Fruit fly (Drosophila melanogaster): ENCODE measurements around the gene Las.

Gene Las

DNA sequence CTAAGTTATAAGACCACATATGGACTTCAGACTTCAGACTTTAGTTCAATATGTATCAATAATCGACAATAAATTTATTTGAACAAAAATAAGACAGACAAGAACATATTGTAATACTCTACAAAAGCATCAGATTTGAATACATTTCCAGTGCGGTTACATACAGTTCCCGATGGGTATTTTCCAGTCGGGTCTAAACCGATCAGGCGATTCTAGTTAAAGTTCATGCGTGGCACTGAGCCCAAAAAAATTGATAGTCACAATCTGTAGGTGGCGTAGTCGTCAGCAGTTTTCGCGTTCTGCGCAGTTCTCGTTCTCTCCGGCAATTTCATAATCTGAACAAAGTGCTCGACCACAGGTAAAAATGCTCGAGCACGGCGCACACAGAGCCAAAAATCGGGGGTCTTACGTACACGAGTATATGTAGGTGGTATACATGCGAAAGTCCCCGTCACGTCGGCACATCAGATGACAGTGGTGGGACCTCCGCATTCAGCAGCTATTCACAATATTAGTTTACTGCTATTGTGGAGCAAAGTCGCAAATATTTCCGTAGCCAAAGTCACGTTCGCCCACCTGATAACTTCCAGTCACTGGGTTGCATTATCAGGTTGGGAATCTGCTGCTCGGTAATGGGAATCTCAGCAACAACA lies 36.8 kb downstream of the Las start (continued):
- TF ChIP-seq scrt (GFP tag; optimal IDR thresholded peaks at IDR 0.05) (no peak), gsb (GFP tag; IDR thresholded peaks at IDR 0.05) (0 out of 2 replicates have a peak, but pooled peaks have one; percentile 21), sim (GFP tag; IDR thresholded peaks at IDR 0.05) (no peak), CG1529 (GFP tag; optimal IDR thresholded peaks at IDR 0.05) (no peak), CG17612 (GFP tag; IDR thresholded peaks at IDR 0.05) (no peak), CG11093 (GFP tag; IDR thresholded peaks at IDR 0.05) (no peak), Sox100B (GFP tag; optimal IDR thresholded peaks at IDR 0.05) (peak; percentile 13), HHEX (GFP tag; optimal IDR thresholded peaks at IDR 0.05) (no peak), Ets97D (GFP tag; optimal IDR thresholded peaks at IDR 0.05) (peak; percentile 11), Hr78 (GFP tag; optimal IDR thresholded peaks at IDR 0.05) (no peak), Dref (GFP tag; IDR thresholded peaks at IDR 0.05) (0 out of 2 replicates have a peak, but pooled peaks have one; percentile 15), Nf-YC (tag; optimal IDR thresholded peaks at IDR 0.05) (peak; percentile 33), CG11695 (GFP tag; IDR thresholded peaks at IDR 0.05) (peak; percentile 46; the same call in 1 of the 3 replicates), twi (tag; optimal IDR thresholded peaks at IDR 0.05) (no peak), gt (GFP tag; IDR thresholded peaks at IDR 0.05) (no peak), slou (GFP tag; optimal IDR thresholded peaks at IDR 0.05) (no peak), Ets65A (GFP tag) (peak; percentile 31), Kr (GFP tag; optimal IDR thresholded peaks at IDR 0.05) (no peak), phol (tag; optimal IDR thresholded peaks at IDR 0.05) (peak; percentile 9), CG14710 (tag; optimal IDR thresholded peaks at IDR 0.05) (no peak), CG16779 (GFP tag; IDR thresholded peaks at IDR 0.05) (no peak), kay (GFP tag; optimal IDR thresholded peaks at IDR 0.05) (no peak), CG2678 (tag; optimal IDR thresholded peaks at IDR 0.05) (peak; percentile 72), CHES-1-like (GFP tag; optimal IDR thresholded peaks at IDR 0.05) (no peak), seq (GFP tag; IDR thresholded peaks at IDR 0.05) (no peak; the same call in 1 of the 2 replicates), CG7786 (GFP tag; optimal IDR thresholded peaks at IDR 0.05) (peak; percentile 45), CG11456 (GFP tag; IDR thresholded peaks at IDR 0.05) (no peak; the same call in 2 of the 3 replicates), CG10979 (tag; optimal IDR thresholded peaks at IDR 0.05) (no peak), Sry-β (GFP tag; optimal IDR thresholded peaks at IDR 0.05) (no peak), CG7963 (GFP tag; IDR thresholded peaks at IDR 0.05; ENCODE audit: partially characterized antibody) (no peak), repo (GFP tag; optimal IDR thresholded peaks at IDR 0.05) (no peak), fu2 (GFP tag; optimal IDR thresholded peaks at IDR 0.05) (peak; percentile 19), dysf (GFP tag; IDR thresholded peaks at IDR 0.05) (peak; percentile 58; the same call in 2 of the 3 replicates), Camta (GFP tag; optimal IDR thresholded peaks at IDR 0.05) (no peak), CG43689 (GFP tag; IDR thresholded peaks at IDR 0.05) (no peak), run (tag; optimal IDR thresholded peaks at IDR 0.05) (no peak), exex (tag; optimal IDR thresholded peaks at IDR 0.05) (peak; percentile 71), CG7271 (tag; optimal IDR thresholded peaks at IDR 0.05) (no peak), al (GFP tag; IDR thresholded peaks at IDR 0.05) (peak; percentile 13; the same call in 1 of the 2 replicates), CG6813 (GFP tag; optimal IDR thresholded peaks at IDR 0.05) (no peak), emc (GFP tag; optimal IDR thresholded peaks at IDR 0.05) (peak; percentile 56), dimm (GFP tag; IDR thresholded peaks at IDR 0.05) (no peak), CG8290 (GFP tag; optimal IDR thresholded peaks at IDR 0.05) (no peak), CG8290 (tag; optimal IDR thresholded peaks at IDR 0.05) (peak in 1 of 2 experiments; percentile 76), pita (GFP tag; optimal IDR thresholded peaks at IDR 0.05) (no peak), MTF-1 (GFP tag; optimal IDR thresholded peaks at IDR 0.05; ENCODE audit: borderline replicate concordance) (no peak), CG6175 (GFP tag; IDR thresholded peaks at IDR 0.05) (no peak), CG7556 (GFP tag; optimal IDR thresholded peaks at IDR 0.05) (peak; percentile 51), Doc3 (GFP tag; IDR thresholded peaks at IDR 0.05; ENCODE audit: partially characterized antibody) (no peak), CG2199 (GFP tag; IDR thresholded peaks at IDR 0.05) (peak; percentile 89; the same call in 2 of the 3 replicates)

Data from whole organism, embryonic.